Fruit fly (Drosophila melanogaster): ENCODE results near the gene CG42831.

CG42831 gene

dm6 chr3L:10855419-10856213, 41.0 kb downstream of the CG42831 start (continued):
- TF ChIP-seq CG12236 (GFP tag; optimal IDR thresholded peaks at IDR 0.05) (no peak), hkb (optimal IDR thresholded peaks at IDR 0.05) (no peak), hkb (GFP tag; IDR thresholded peaks at IDR 0.05) (peak; percentile 90), Oaz (GFP tag; IDR thresholded peaks at IDR 0.05) (peak; percentile 40), CG30431 (GFP tag; optimal IDR thresholded peaks at IDR 0.05) (peak; percentile 83), CG15073 (GFP tag; optimal IDR thresholded peaks at IDR 0.05) (peak; percentile 51), Ravus (GFP tag; IDR thresholded peaks at IDR 0.05) (peak; percentile 41), CG14965 (GFP tag; optimal IDR thresholded peaks at IDR 0.05; ENCODE audit: borderline replicate concordance) (no peak), CG12155 (GFP tag; optimal IDR thresholded peaks at IDR 0.05) (peak; percentile 68), CG1024 (GFP tag; IDR thresholded peaks at IDR 0.05) (peak; percentile 39; the same call in 1 of the 2 replicates), klu (GFP tag; IDR thresholded peaks at IDR 0.05) (peak; percentile 78), gt (GFP tag; IDR thresholded peaks at IDR 0.05) (no peak), toy (GFP tag; IDR thresholded peaks at IDR 0.05) (no peak), gfzf (GFP tag; optimal IDR thresholded peaks at IDR 0.05) (no peak), Eip74EF (GFP tag; optimal IDR thresholded peaks at IDR 0.05) (peak in 1 of 2 experiments; percentile 80), sens (GFP tag) (peak; percentile 74), CG12071 (GFP tag; optimal IDR thresholded peaks at IDR 0.05) (peak; percentile 26), CG18764 (GFP tag; optimal IDR thresholded peaks at IDR 0.05) (peak; percentile 73), CG7745 (tag; optimal IDR thresholded peaks at IDR 0.05) (no peak), bbx (GFP tag; IDR thresholded peaks at IDR 0.05; ENCODE audit: partially characterized antibody) (no peak), CG16863 (GFP tag; optimal IDR thresholded peaks at IDR 0.05) (no peak), CG7357 (GFP tag; IDR thresholded peaks at IDR 0.05) (peak; percentile 79), CG6689 (GFP tag; IDR thresholded peaks at IDR 0.05) (peak; percentile 92), Hr3 (GFP tag; optimal IDR thresholded peaks at IDR 0.05) (peak; percentile 88), repo (GFP tag; optimal IDR thresholded peaks at IDR 0.05) (no peak), CG13123 (GFP tag; optimal IDR thresholded peaks at IDR 0.05) (peak; percentile 45), CG11093 (GFP tag; IDR thresholded peaks at IDR 0.05) (peak; percentile 86), pnt (GFP tag; optimal IDR thresholded peaks at IDR 0.05) (no peak), CG7271 (tag; optimal IDR thresholded peaks at IDR 0.05) (peak; percentile 63), CG7372 (GFP tag; IDR thresholded peaks at IDR 0.05) (peak; percentile 74), Antp (GFP tag; optimal IDR thresholded peaks at IDR 0.05) (peak; percentile 7), pzg (GFP tag; optimal IDR thresholded peaks at IDR 0.05) (no peak), bigmax (GFP tag; optimal IDR thresholded peaks at IDR 0.05) (no peak), CG5953 (GFP tag; IDR thresholded peaks at IDR 0.05) (peak; percentile 73; the same call in 1 of the 2 replicates), CG3726 (GFP tag; IDR thresholded peaks at IDR 0.05) (0 out of 3 replicates have a peak, but pooled peaks have one; percentile 70), Bteb2 (GFP tag; optimal IDR thresholded peaks at IDR 0.05) (peak; percentile 17), seq (GFP tag; IDR thresholded peaks at IDR 0.05) (peak; percentile 76), CG18599 (GFP tag; optimal IDR thresholded peaks at IDR 0.05) (peak; percentile 93), sob (GFP tag; IDR thresholded peaks at IDR 0.05) (peak; percentile 67), Asciz (GFP tag; optimal IDR thresholded peaks at IDR 0.05) (peak; percentile 85), CG33213 (GFP tag; optimal IDR thresholded peaks at IDR 0.05) (no peak), run (tag; optimal IDR thresholded peaks at IDR 0.05) (peak; percentile 55), CG12299 (tag; optimal IDR thresholded peaks at IDR 0.05) (peak; percentile 81), mirr (GFP tag; optimal IDR thresholded peaks at IDR 0.05) (no peak), schlank (tag; optimal IDR thresholded peaks at IDR 0.05) (peak; percentile 51), mld (GFP tag; IDR thresholded peaks at IDR 0.05; ENCODE audit: partially characterized antibody) (no peak; the same call in 2 of the 3 replicates), CG18619 (GFP tag; optimal IDR thresholded peaks at IDR 0.05) (peak; percentile 78), crol (GFP tag; IDR thresholded peaks at IDR 0.05) (peak; percentile 98), corto (GFP tag; optimal IDR thresholded peaks at IDR 0.05) (peak; percentile 78), Fer1 (GFP tag; optimal IDR thresholded peaks at IDR 0.05) (peak; percentile 89)

All from whole organism, embryonic.